Worm (Caenorhabditis elegans): ENCODE measurements around the gene fbxb-24.

The fbxb-24 gene

ce11 chrIII:11947527-11947926 is 38.8 kb downstream of the fbxb-24 start:
- TF ChIP-seq tab-1 (GFP tag; IDR thresholded peaks at IDR 0.05) (no peak), ztf-23 (GFP tag; IDR thresholded peaks at IDR 0.05) (no peak), ref-1 (GFP tag; conservative IDR thresholded peaks at IDR 0.05) (no peak), med-1 (GFP tag; optimal IDR thresholded peaks at IDR 0.05; ENCODE audit: insufficient read depth) (no peak), ztf-29 (GFP tag; IDR thresholded peaks at IDR 0.05) (no peak), cog-1 (tag; optimal IDR thresholded peaks at IDR 0.05) (no peak), klf-2 (GFP tag; conservative IDR thresholded peaks at IDR 0.05) (no peak), flt-1 (GFP tag; IDR thresholded peaks at IDR 0.05) (no peak), T22C8.4 (GFP tag; IDR thresholded peaks at IDR 0.05) (no peak)

ce11 chrIII:11948437-11948836 is 39.7 kb downstream of the fbxb-24 start:
- TF ChIP-seq ref-1 (GFP tag; conservative IDR thresholded peaks at IDR 0.05) (no peak), ztf-23 (GFP tag; IDR thresholded peaks at IDR 0.05) (no peak), T22C8.4 (GFP tag; IDR thresholded peaks at IDR 0.05) (no peak), ztf-29 (GFP tag; IDR thresholded peaks at IDR 0.05) (no peak), med-1 (GFP tag; optimal IDR thresholded peaks at IDR 0.05; ENCODE audit: insufficient read depth) (no peak), flt-1 (GFP tag; IDR thresholded peaks at IDR 0.05) (no peak), cog-1 (tag; optimal IDR thresholded peaks at IDR 0.05) (no peak), tab-1 (GFP tag; IDR thresholded peaks at IDR 0.05) (no peak), klf-2 (GFP tag; conservative IDR thresholded peaks at IDR 0.05) (no peak)

- TF ChIP-seq klf-2 (GFP tag; conservative IDR thresholded peaks at IDR 0.05) (no peak), cog-1 (tag; optimal IDR thresholded peaks at IDR 0.05) (no peak), ztf-29 (GFP tag; IDR thresholded peaks at IDR 0.05) (no peak), ref-1 (GFP tag; conservative IDR thresholded peaks at IDR 0.05) (no peak), ztf-23 (GFP tag; IDR thresholded peaks at IDR 0.05) (no peak), tab-1 (GFP tag; IDR thresholded peaks at IDR 0.05) (no peak)
Measured at ce11 chrIII:11949276-11949879, 40.6 kb downstream of the fbxb-24 start.

DNA sequence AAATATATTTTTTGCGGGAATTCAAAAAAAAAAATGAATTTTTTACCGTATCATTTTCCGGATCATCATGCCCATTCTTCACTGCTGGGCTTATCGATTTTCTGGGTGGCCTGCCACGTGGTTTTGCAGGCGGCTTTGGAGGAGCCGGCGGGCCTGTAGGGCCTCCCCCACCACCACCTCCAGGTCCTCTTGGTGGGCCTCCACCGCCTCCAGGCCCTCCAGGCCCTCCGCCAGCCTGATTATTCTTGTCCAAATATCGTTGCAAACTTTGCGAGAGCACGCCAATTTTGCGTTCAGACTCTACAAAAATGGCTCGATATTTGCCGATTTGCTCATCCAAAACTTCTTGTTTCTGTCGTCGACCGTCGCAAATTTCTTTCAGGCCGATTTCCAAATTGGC is 42.4 kb downstream of the fbxb-24 start:
- TF ChIP-seq klf-2 (GFP tag; conservative IDR thresholded peaks at IDR 0.05) (no peak), tab-1 (GFP tag; IDR thresholded peaks at IDR 0.05) (no peak), T22C8.4 (GFP tag; IDR thresholded peaks at IDR 0.05) (peak; percentile 36; the same call in 1 of the 2 replicates)

ce11 chrIII:11954150-11954549 is 45.4 kb downstream of the fbxb-24 start:
- no peak for TF ChIP-seq ref-1 (GFP tag; conservative IDR thresholded peaks at IDR 0.05)
- TF ChIP-seq flt-1 (GFP tag; IDR thresholded peaks at IDR 0.05), result no peak
- no peak for TF ChIP-seq ztf-29 (GFP tag; IDR thresholded peaks at IDR 0.05)
- no peak for TF ChIP-seq tab-1 (GFP tag; IDR thresholded peaks at IDR 0.05)
- no peak for TF ChIP-seq ztf-23 (GFP tag; IDR thresholded peaks at IDR 0.05)
- TF ChIP-seq med-1 (GFP tag; optimal IDR thresholded peaks at IDR 0.05; ENCODE audit: insufficient read depth), result no peak
- no peak for TF ChIP-seq T22C8.4 (GFP tag; IDR thresholded peaks at IDR 0.05)
- no peak for TF ChIP-seq cog-1 (tag; optimal IDR thresholded peaks at IDR 0.05)
- no peak for TF ChIP-seq klf-2 (GFP tag; conservative IDR thresholded peaks at IDR 0.05)
